Worm (Caenorhabditis elegans): ENCODE measurements around the gene Y51A2A.4.
A peak's percentile ranks its signal among the peaks of the same experiment; 100 is the strongest.
"Not testable (repeated sequence)": the region's sequence is repeated elsewhere in the genome, so short reads cannot be mapped to it uniquely, and the experiment has no call there.

Y51A2A.4 gene

DNA sequence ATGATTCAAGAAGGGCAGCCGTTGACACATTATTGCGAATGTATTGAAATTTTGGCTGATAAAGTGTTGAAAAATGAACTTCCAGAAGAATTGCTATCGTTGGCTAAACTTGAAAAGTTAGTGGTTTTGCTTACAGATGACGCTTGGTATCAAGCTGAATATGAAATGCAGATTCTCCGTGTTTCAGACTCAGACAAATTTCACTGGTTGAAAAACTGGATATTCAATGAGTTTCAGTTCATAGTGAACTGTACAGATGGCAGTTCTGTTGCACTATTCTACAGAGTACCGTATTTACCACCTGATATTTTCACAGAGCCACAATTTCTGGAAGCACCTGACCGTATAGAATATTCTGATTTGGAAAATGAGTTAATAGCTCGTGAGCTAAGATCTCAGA is 8.6 kb downstream of the Y51A2A.4 start:
- TF ChIP-seq unc-62 (GFP tag; optimal IDR thresholded peaks at IDR 0.05 in 1 of 2) (peak in 1 of 2 experiments; percentile 96), unc-62 (tag; optimal IDR thresholded peaks at IDR 0.05) (no peak), arid-1 (GFP tag; conservative IDR thresholded peaks at IDR 0.05) (no peak)

DNA sequence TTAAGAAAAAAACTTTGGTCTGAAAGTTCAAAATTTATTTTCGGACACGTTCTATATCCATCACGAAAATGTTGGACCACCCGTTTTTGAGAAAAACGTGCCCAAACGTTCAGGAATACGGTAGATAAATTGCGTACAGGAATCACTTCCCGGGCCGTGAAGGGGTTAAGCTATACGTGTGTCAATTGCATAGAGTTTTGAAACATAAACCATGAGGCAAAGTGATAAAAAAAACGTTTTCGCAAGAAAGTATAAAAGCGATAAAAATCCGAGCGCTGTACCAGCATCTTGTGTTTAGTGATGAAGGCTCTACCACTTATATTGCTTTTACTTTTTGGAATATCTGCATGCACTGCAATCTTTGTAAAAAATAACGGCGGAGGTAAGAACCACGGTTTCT is 11.7 kb downstream of the Y51A2A.4 start, which contains the start of gene Y51A2A.6:
TSS of gene Y51A2A.6 (plus strand) at position 301 of the 400 bp plus-strand sequence.
- not testable (repeated sequence) for TF ChIP-seq lin-39 (tag; optimal IDR thresholded peaks at IDR 0.05); ceh-32 (tag; optimal IDR thresholded peaks at IDR 0.05; ENCODE audit: poor library complexity); dmd-8 (GFP tag; IDR thresholded peaks at IDR 0.05)

DNA sequence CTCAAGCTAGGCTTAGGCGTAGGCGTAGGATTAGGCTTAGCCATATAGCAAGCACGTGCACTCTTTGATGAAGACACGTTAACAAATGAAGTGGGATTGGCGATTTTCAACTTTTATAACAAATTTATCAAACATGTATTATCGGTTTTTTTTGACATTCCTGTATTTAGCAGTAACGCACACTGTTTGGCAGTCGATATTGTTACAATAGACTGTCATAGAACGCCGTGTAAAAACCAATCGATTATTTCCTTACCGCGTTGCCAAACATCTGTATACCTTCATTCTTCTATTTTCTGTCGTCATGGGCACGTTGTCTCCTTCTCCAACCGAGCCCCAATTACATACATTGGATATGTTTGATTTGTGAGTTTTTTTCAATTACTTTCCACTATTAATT is 27.6 kb downstream of the Y51A2A.4 start, which contains the start of gene fbxb-119:
TSS of gene fbxb-119 (plus strand) at position 301 of the 400 bp plus-strand sequence.
- TF ChIP-seq unc-62 (GFP tag; optimal IDR thresholded peaks at IDR 0.05 in 1 of 2) (peak in 1 of 2 experiments; percentile 23), unc-62 (tag; optimal IDR thresholded peaks at IDR 0.05) (no peak), ceh-32 (tag; optimal IDR thresholded peaks at IDR 0.05; ENCODE audit: poor library complexity) (no peak)

DNA sequence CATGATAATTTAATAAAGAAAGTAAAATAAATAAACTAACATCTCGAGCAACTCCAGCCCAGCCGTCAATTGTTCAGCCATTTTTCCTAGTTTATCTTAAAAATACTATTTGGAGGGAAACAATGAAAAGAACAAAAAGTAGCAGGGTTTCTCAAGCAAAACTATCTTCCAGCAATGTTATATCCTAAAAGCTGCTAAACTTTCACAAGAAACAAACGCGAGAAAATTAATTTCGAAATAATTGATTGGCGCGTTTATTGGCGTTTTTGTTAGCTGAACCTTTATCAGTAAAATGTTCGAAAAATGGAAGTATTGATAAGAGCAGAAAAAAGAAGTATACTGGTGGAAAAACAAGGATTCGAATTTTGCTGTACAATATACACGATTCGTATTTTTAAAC is 32.5 kb downstream of the Y51A2A.4 start, which contains the start of gene B0462.5:
TSS of gene B0462.5 (minus strand) at position 101 of the 400 bp plus-strand sequence.
- TF ChIP-seq lin-39 (tag; optimal IDR thresholded peaks at IDR 0.05) = no peak
- TF ChIP-seq pqm-1 (tag; optimal IDR thresholded peaks at IDR 0.05) = peak; percentile 74

DNA sequence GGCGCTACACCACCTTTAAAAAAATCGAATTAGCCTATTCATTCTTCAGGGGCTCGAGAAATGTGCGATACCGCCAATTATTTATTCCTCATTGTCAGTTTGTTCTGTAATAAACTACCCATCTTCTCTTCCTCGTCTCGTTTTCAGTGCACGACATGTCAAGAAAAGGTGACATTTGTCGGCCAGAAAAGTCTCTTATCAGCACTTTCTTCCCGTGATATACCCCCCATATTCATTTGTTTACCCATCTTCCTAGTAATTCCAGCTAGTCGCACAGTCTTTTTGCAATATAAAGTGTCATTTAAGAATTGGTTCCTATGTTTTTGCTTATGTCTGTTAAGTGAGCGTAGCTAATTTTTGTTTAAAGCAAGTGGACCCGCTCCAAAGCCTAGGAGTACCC is 33.8 kb downstream of the Y51A2A.4 start:
- TF ChIP-seq hmg-1.1 (GFP tag; IDR thresholded peaks at IDR 0.05) (no peak), hlh-11 (tag; optimal IDR thresholded peaks at IDR 0.05) (peak; percentile 39), nhr-48 (tag; optimal IDR thresholded peaks at IDR 0.05) (no peak), nhr-28 (tag; optimal IDR thresholded peaks at IDR 0.05) (peak; percentile 48), dpl-1 (GFP tag; optimal IDR thresholded peaks at IDR 0.05) (no peak), ceh-62 (tag; optimal IDR thresholded peaks at IDR 0.05) (no peak), zag-1 (tag; optimal IDR thresholded peaks at IDR 0.05) (no peak), nhr-76 (tag; optimal IDR thresholded peaks at IDR 0.05) (no peak), php-3 (GFP tag; IDR thresholded peaks at IDR 0.05) (0 out of 2 replicates have a peak, but pooled peaks have one; percentile 18), pqm-1 (tag; optimal IDR thresholded peaks at IDR 0.05) (peak; percentile 66), F49E8.2 (tag; optimal IDR thresholded peaks at IDR 0.05; ENCODE audit: borderline replicate concordance) (no peak), zip-2 (tag; optimal IDR thresholded peaks at IDR 0.05) (no peak), ceh-82 (tag; optimal IDR thresholded peaks at IDR 0.05) (no peak), dmd-6 (GFP tag; IDR thresholded peaks at IDR 0.05) (peak; percentile 55)

DNA sequence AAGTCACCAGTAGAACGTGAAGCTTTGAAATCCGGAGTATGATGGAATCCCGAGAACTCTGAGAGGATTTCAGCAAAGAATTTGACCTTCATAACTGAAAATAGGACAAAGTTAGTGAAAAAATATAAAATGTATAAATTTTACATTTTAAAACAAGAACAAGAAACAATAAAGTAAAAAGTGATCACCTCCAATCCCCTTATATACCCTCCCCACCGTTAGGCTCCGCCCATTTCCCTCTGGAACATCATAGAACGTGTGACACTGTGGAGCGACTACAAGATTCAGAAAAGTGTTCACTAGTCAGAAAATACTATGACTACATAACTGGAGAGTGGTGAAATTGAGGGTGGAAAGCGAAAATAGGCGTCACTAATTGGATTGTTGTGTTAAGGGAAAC is 40.3 kb downstream of the Y51A2A.4 start, which contains the start of gene B0462.4:
TSS of gene B0462.4 (minus strand) at position 101 of the 400 bp plus-strand sequence.
- TF ChIP-seq mep-1 (tag; optimal IDR thresholded peaks at IDR 0.05) = no peak
- TF ChIP-seq unc-39 (tag; optimal IDR thresholded peaks at IDR 0.05) = no peak
- TF ChIP-seq nhr-10 (tag; optimal IDR thresholded peaks at IDR 0.05) = no peak
- TF ChIP-seq mdl-1 (tag; optimal IDR thresholded peaks at IDR 0.05) = no peak
- no peak for TF ChIP-seq egl-43 (GFP tag; IDR thresholded peaks at IDR 0.05)
- no peak for TF ChIP-seq T20F7.1 (GFP tag; optimal IDR thresholded peaks at IDR 0.05)
- no peak for TF ChIP-seq nhr-111 (GFP tag; optimal IDR thresholded peaks at IDR 0.05)
- TF ChIP-seq jun-1 (tag; optimal IDR thresholded peaks at IDR 0.05) = no peak
- no peak for TF ChIP-seq fkh-10 (GFP tag; optimal IDR thresholded peaks at IDR 0.05)
- no peak for TF ChIP-seq ceh-32 (tag; optimal IDR thresholded peaks at IDR 0.05; ENCODE audit: poor library complexity)
- no peak for TF ChIP-seq nhr-102 (tag; optimal IDR thresholded peaks at IDR 0.05)

DNA sequence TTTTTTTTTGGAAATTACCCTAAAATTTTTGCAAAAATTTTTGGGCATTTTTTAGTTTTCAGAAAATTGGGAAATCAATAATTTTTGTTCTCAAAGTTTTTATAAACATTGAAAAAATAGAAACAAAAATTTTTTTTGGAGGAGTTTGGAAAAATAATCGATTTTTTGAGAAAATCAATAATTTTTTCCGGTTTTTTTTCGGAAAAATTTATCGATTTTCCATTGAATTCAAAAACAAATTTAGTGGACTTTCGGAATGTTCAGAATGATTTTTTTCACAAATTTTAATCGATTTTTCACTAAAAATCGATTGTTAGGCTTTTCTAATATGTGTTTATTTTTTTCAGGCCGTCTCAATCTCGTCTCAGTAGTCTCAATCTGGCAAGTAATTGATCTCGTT is 46.9 kb downstream of the Y51A2A.4 start:
- TF ChIP-seq ceh-28 (tag; optimal IDR thresholded peaks at IDR 0.05) (peak; percentile 69), hlh-11 (tag; optimal IDR thresholded peaks at IDR 0.05) (no peak), mxl-3 (GFP tag; optimal IDR thresholded peaks at IDR 0.05) (no peak), dmd-8 (GFP tag; IDR thresholded peaks at IDR 0.05) (no peak)
